Fruit fly (Drosophila melanogaster) whole organism, embryonic: ENCODE data around the gene Src64B.

ENCODE experiments used
- BtbVII ChIP-seq: fragments of 200-800 bp; sonication (Bioruptor generic); optimal IDR thresholded peaks from 3 replicates; lab custom pipeline; 2017; ENCODE audit warnings: missing biosample characterization, mild to moderate bottlenecking, missing genetic modification characterization
- CG11085 ChIP-seq: fragments of 200-800 bp; sonication (Bioruptor generic); IDR thresholded peaks from 2 replicates; pipeline ENCODE4 v1.3.6; 2022; ENCODE audit warnings: missing biosample characterization, missing genetic modification characterization
- CG12744 ChIP-seq: fragments of 200-800 bp; sonication (Bioruptor generic); optimal IDR thresholded peaks from 2 replicates; lab custom pipeline; 2016; ENCODE audit warnings: missing biosample characterization, missing genetic modification characterization
- CG15011 ChIP-seq: fragments of 200-800 bp; sonication (Bioruptor generic); optimal IDR thresholded peaks from 3 replicates; lab custom pipeline; 2018; ENCODE audit warnings: missing biosample characterization, mild to moderate bottlenecking, missing genetic modification characterization
- CG2129 ChIP-seq: fragments of 200-800 bp; sonication (Bioruptor generic); IDR thresholded peaks from 2 replicates; pipeline ENCODE4 v1.3.6; 2022; ENCODE audit warnings: missing biosample characterization, missing genetic modification characterization; ENCODE audit not compliant: partially characterized antibody
- CG2678 ChIP-seq: fragments of 200-800 bp; sonication (Bioruptor generic); optimal IDR thresholded peaks from 3 replicates; lab custom pipeline; 2019; ENCODE audit warnings: missing biosample characterization, mild to moderate bottlenecking, missing genetic modification characterization, moderate library complexity
- CG2712 ChIP-seq: fragments of 200-800 bp; optimal IDR thresholded peaks from 3 replicates; lab custom pipeline; 2019; ENCODE audit warnings: missing biosample characterization, mild to moderate bottlenecking, missing genetic modification characterization, moderate library complexity
- CG30020 ChIP-seq: fragments of 200-800 bp; optimal IDR thresholded peaks from 2 replicates; lab custom pipeline; 2019; ENCODE audit warnings: missing biosample characterization, mild to moderate bottlenecking, missing genetic modification characterization, moderate library complexity
- CG3407 ChIP-seq: fragments of 200-800 bp; sonication (Bioruptor generic); optimal IDR thresholded peaks from 2 replicates; lab custom pipeline; 2018; ENCODE audit warnings: missing biosample characterization, mild to moderate bottlenecking, missing genetic modification characterization
- CG6654 ChIP-seq: fragments of 200-800 bp; sonication (Bioruptor generic); optimal IDR thresholded peaks from 2 replicates; lab custom pipeline; 2017; ENCODE audit warnings: missing biosample characterization, mild to moderate bottlenecking, missing genetic modification characterization
- CG7963 ChIP-seq: fragments of 200-800 bp; sonication (Bioruptor generic); IDR thresholded peaks from 3 replicates; pipeline ENCODE4 v1.3.6; 2022; ENCODE audit warnings: missing biosample characterization, missing genetic modification characterization; ENCODE audit not compliant: partially characterized antibody
- CG8359 ChIP-seq: fragments of 200-800 bp; sonication (Bioruptor generic); optimal IDR thresholded peaks from 2 replicates; lab custom pipeline; 2017; ENCODE audit warnings: missing biosample characterization, mild to moderate bottlenecking, missing genetic modification characterization, borderline replicate concordance
- CG9727 ChIP-seq: fragments of 200-800 bp; sonication (Bioruptor generic); optimal IDR thresholded peaks from 3 replicates; lab custom pipeline; 2017; ENCODE audit warnings: missing biosample characterization, mild to moderate bottlenecking, missing genetic modification characterization
- CG9817 ChIP-seq: fragments of 200-800 bp; sonication (Bioruptor generic); optimal IDR thresholded peaks from 2 replicates; lab custom pipeline; 2018; ENCODE audit warnings: missing biosample characterization, mild to moderate bottlenecking, missing genetic modification characterization, moderate library complexity
- CG9876 ChIP-seq: fragments of 200-800 bp; sonication (Bioruptor generic); optimal IDR thresholded peaks from 2 replicates; lab custom pipeline; 2016; ENCODE audit warnings: missing biosample characterization, missing genetic modification characterization
- Chrac-16 ChIP-seq: fragments of 200-800 bp; sonication (Bioruptor generic); optimal IDR thresholded peaks from 3 replicates; lab custom pipeline; 2016; ENCODE audit warnings: missing biosample characterization, missing genetic modification characterization
- CoRest ChIP-seq: fragments of 200-800 bp; sonication (Bioruptor generic); optimal IDR thresholded peaks from 3 replicates; lab custom pipeline; 2018; ENCODE audit warnings: missing biosample characterization, mild to moderate bottlenecking, missing genetic modification characterization, moderate library complexity
- D ChIP-seq, 2 experiments: fragments of 200-800 bp in 1 of 2; fragments of >200 bp in 1 of 2; sonication (Bioruptor generic) in 1 of 2; optimal IDR thresholded peaks; 2 replicates in 1 of 2; 3 replicates in 1 of 2; lab custom pipeline; 2017; ENCODE audit warnings: mild to moderate bottlenecking in 1 of 2, missing biosample characterization in 1 of 2, missing genetic modification characterization in 1 of 2, missing genetic modification reagents in 1 of 2
- D19B ChIP-seq: fragments of 200-800 bp; sonication (Bioruptor generic); optimal IDR thresholded peaks from 2 replicates; lab custom pipeline; 2017; ENCODE audit warnings: missing biosample characterization, mild to moderate bottlenecking, missing genetic modification characterization
- Dll ChIP-seq: fragments of 200-800 bp; sonication (Bioruptor generic); IDR thresholded peaks from 4 replicates; pipeline ENCODE4 v1.3.6; 2022; ENCODE audit warnings: missing biosample characterization, missing genetic modification characterization; ENCODE audit not compliant: partially characterized antibody
- Ets97D ChIP-seq: fragments of 200-800 bp; sonication (Bioruptor generic); optimal IDR thresholded peaks from 3 replicates; lab custom pipeline; 2016; ENCODE audit warnings: missing biosample characterization, missing genetic modification characterization
- Gsc ChIP-seq: fragments of 200-800 bp; sonication (Bioruptor generic); IDR thresholded peaks from 2 replicates; pipeline ENCODE4 v1.3.6; 2022; ENCODE audit warnings: missing biosample characterization, missing genetic modification characterization
- HLH54F ChIP-seq: fragments of 200-800 bp; sonication (Bioruptor generic); optimal IDR thresholded peaks from 3 replicates; lab custom pipeline; 2016; ENCODE audit warnings: missing biosample characterization, missing genetic modification characterization
- Jarid2 ChIP-seq: fragments of 200-800 bp; sonication (Bioruptor generic); optimal IDR thresholded peaks from 3 replicates; lab custom pipeline; 2017; ENCODE audit warnings: mild to moderate bottlenecking, missing biosample characterization, missing genetic modification reagents, missing genetic modification characterization
- TFAM ChIP-seq: fragments of 200-800 bp; sonication (Bioruptor generic); optimal IDR thresholded peaks from 2 replicates; lab custom pipeline; 2017; ENCODE audit warnings: missing biosample characterization, missing genetic modification characterization, inconsistent platforms
- ab ChIP-seq: fragments of 200-800 bp; sonication (Bioruptor generic); optimal IDR thresholded peaks from 2 replicates; lab custom pipeline; 2016; ENCODE audit warnings: missing biosample characterization, missing genetic modification characterization
- ase ChIP-seq: fragments of 200-800 bp; sonication (Bioruptor generic); IDR thresholded peaks from 3 replicates; pipeline ENCODE4 v1.3.6; 2022; ENCODE audit warnings: missing biosample characterization, missing genetic modification characterization
- bowl ChIP-seq: fragments of 200-800 bp; sonication (Bioruptor generic); IDR thresholded peaks from 2 replicates; pipeline ENCODE4 v1.3.6; 2022; ENCODE audit warnings: missing biosample characterization, missing genetic modification characterization
- cg ChIP-seq: fragments of 200-800 bp; sonication (Bioruptor generic); optimal IDR thresholded peaks from 3 replicates; lab custom pipeline; 2019; ENCODE audit warnings: missing biosample characterization, mild to moderate bottlenecking, missing genetic modification characterization, moderate library complexity
- crp ChIP-seq, 2 experiments: fragments of 200-800 bp; sonication (Bioruptor generic); optimal IDR thresholded peaks; 2 replicates in 1 of 2; 3 replicates in 1 of 2; lab custom pipeline; 2017; ENCODE audit warnings: missing biosample characterization in 2 of 2, missing genetic modification characterization in 2 of 2, mild to moderate bottlenecking in 1 of 2, moderate library complexity in 1 of 2
- disco-r ChIP-seq: fragments of 200-800 bp; sonication (Bioruptor generic); optimal IDR thresholded peaks from 2 replicates; lab custom pipeline; 2016; ENCODE audit warnings: missing biosample characterization, missing genetic modification characterization
- fd64A ChIP-seq: fragments of 200-800 bp; sonication (Bioruptor generic); optimal IDR thresholded peaks from 3 replicates; lab custom pipeline; 2018; ENCODE audit warnings: missing biosample characterization, mild to moderate bottlenecking, missing genetic modification characterization
- gce ChIP-seq: fragments of 200-800 bp; sonication (Bioruptor generic); IDR thresholded peaks from 3 replicates; pipeline ENCODE4 v1.3.6; 2022; ENCODE audit warnings: missing biosample characterization, missing genetic modification characterization
- gsb ChIP-seq: fragments of 200-800 bp; sonication (Bioruptor generic); IDR thresholded peaks from 2 replicates; pipeline ENCODE4 v1.3.6; 2022; ENCODE audit warnings: missing biosample characterization, missing genetic modification characterization
- ham ChIP-seq: fragments of 200-800 bp; sonication (Bioruptor generic); IDR thresholded peaks from 2 replicates; pipeline ENCODE4 v1.3.6; 2022; ENCODE audit warnings: missing biosample characterization, missing genetic modification characterization
- hbn ChIP-seq: fragments of 200-800 bp; sonication (Bioruptor generic); IDR thresholded peaks from 2 replicates; pipeline ENCODE4 v1.3.6; 2022; ENCODE audit warnings: missing biosample characterization, missing genetic modification characterization; ENCODE audit not compliant: partially characterized antibody
- jumu ChIP-seq: fragments of 200-800 bp; sonication (Bioruptor generic); optimal IDR thresholded peaks from 3 replicates; lab custom pipeline; 2016; ENCODE audit warnings: missing biosample characterization, missing genetic modification characterization
- maf-S ChIP-seq: fragments of 200-800 bp; sonication (Bioruptor generic); optimal IDR thresholded peaks from 2 replicates; lab custom pipeline; 2016; ENCODE audit warnings: missing biosample characterization, missing genetic modification characterization
- mam ChIP-seq: fragments of 200-800 bp; sonication (Bioruptor generic); optimal IDR thresholded peaks from 3 replicates; lab custom pipeline; 2016; ENCODE audit warnings: missing biosample characterization, missing genetic modification characterization
- mld ChIP-seq: fragments of 200-800 bp; sonication (Bioruptor generic); IDR thresholded peaks from 3 replicates; pipeline ENCODE4 v1.3.6; 2022; ENCODE audit warnings: missing biosample characterization, missing genetic modification characterization; ENCODE audit not compliant: partially characterized antibody
- nmo ChIP-seq: fragments of 200-800 bp; sonication (Bioruptor generic); optimal IDR thresholded peaks from 2 replicates; lab custom pipeline; 2018; ENCODE audit warnings: missing biosample characterization, mild to moderate bottlenecking, missing genetic modification characterization, moderate library complexity
- pros ChIP-seq: fragments of 200-800 bp; sonication (Bioruptor generic); optimal IDR thresholded peaks from 3 replicates; lab custom pipeline; 2019; ENCODE audit warnings: missing biosample characterization, mild to moderate bottlenecking, missing genetic modification characterization, moderate library complexity
- schlank ChIP-seq: fragments of 200-800 bp; sonication (Bioruptor generic); optimal IDR thresholded peaks from 2 replicates; lab custom pipeline; 2018; ENCODE audit warnings: missing biosample characterization, mild to moderate bottlenecking, missing genetic modification characterization
- seq ChIP-seq: fragments of 200-800 bp; sonication (Bioruptor generic); IDR thresholded peaks from 2 replicates; pipeline ENCODE4 v1.3.6; 2022; ENCODE audit warnings: missing biosample characterization, missing genetic modification characterization
- sim ChIP-seq: fragments of 200-800 bp; sonication (Bioruptor generic); IDR thresholded peaks from 2 replicates; pipeline ENCODE4 v1.3.6; 2022; ENCODE audit warnings: missing biosample characterization, missing genetic modification characterization
- slbo ChIP-seq: fragments of 200-800 bp; sonication (Bioruptor generic); IDR thresholded peaks from 2 replicates; pipeline ENCODE4 v1.3.6; 2022; ENCODE audit warnings: missing biosample characterization, missing genetic modification characterization
- stc ChIP-seq: fragments of 200-800 bp; sonication (Bioruptor generic); IDR thresholded peaks from 2 replicates; pipeline ENCODE4 v1.3.6; 2022; ENCODE audit warnings: missing biosample characterization, missing genetic modification characterization
- tin ChIP-seq: fragments of 200-800 bp; sonication (Bioruptor generic); optimal IDR thresholded peaks from 3 replicates; lab custom pipeline; 2016; ENCODE audit warnings: missing biosample characterization, missing genetic modification characterization
- vfl ChIP-seq: fragments of 200-800 bp; sonication (Bioruptor generic); optimal IDR thresholded peaks from 2 replicates; lab custom pipeline; 2016; ENCODE audit warnings: missing biosample characterization, missing genetic modification characterization
- vnd ChIP-seq: fragments of 200-800 bp; sonication (Bioruptor generic); IDR thresholded peaks from 3 replicates; pipeline ENCODE4 v1.3.6; 2022; ENCODE audit warnings: missing biosample characterization, missing genetic modification characterization; ENCODE audit not compliant: partially characterized antibody

The Src64B gene

dm6 chr3L:4611311-4611710 lies 14.7 kb downstream of the Src64B start (continued):
- TF ChIP-seq CoRest (tag; lab: Kevin White, UChicago) (peak; percentile 54), CG7963 (no peak), CG9817 (tag; lab: Kevin White, UChicago) (no peak), Gsc (GFP tag; lab: Robert Waterston, UW) (peak; percentile 76), Jarid2 (no peak), CG11085 (GFP tag; lab: Robert Waterston, UW) (no peak), stc (GFP tag; lab: Robert Waterston, UW) (peak; percentile 79), CG6654 (GFP tag; lab: Kevin White, UChicago) (peak; percentile 54), CG2129 (GFP tag; lab: Robert Waterston, UW) (no peak), pros (GFP tag; lab: Kevin White, UChicago) (no peak), bowl (GFP tag; lab: Robert Waterston, UW) (0 out of 2 replicates have a peak, but pooled peaks have one; percentile 57), TFAM (GFP tag; lab: Kevin White, UChicago) (peak; percentile 58), fd64A (GFP tag; lab: Kevin White, UChicago) (peak; percentile 62), hbn (no peak), mam (GFP tag; lab: Kevin White, UChicago) (peak; percentile 40), mld (GFP tag; lab: Robert Waterston, UW) (no peak), Chrac-16 (GFP tag; lab: Kevin White, UChicago) (peak; percentile 59), CG2712 (tag; lab: Kevin White, UChicago) (peak; percentile 91), CG2678 (tag; lab: Kevin White, UChicago) (peak; percentile 75), cg (GFP tag; lab: Kevin White, UChicago) (no peak), ham (GFP tag; lab: Robert Waterston, UW) (no peak), D (optimal IDR thresholded peaks at IDR 0.05; lab: Kevin White, UChicago) (no peak), D (GFP tag; optimal IDR thresholded peaks at IDR 0.05; lab: Kevin White, UChicago) (peak; percentile 82), D19B (GFP tag; lab: Kevin White, UChicago) (no peak), seq (peak; percentile 63), CG15011 (no peak), CG3407 (GFP tag; lab: Kevin White, UChicago) (peak; percentile 73), gsb (GFP tag; lab: Robert Waterston, UW) (no peak), CG12744 (peak; percentile 30), sim (peak; percentile 84), ase (GFP tag; lab: Robert Waterston, UW) (peak; percentile 76), vfl (GFP tag; lab: Kevin White, UChicago) (no peak), BtbVII (GFP tag; lab: Kevin White, UChicago) (peak; percentile 13), Dll (GFP tag; lab: Robert Waterston, UW) (no peak), vnd (no peak), nmo (GFP tag; lab: Kevin White, UChicago) (peak; percentile 77), CG9727 (GFP tag; lab: Kevin White, UChicago) (peak; percentile 73), maf-S (GFP tag; lab: Kevin White, UChicago) (no peak), crp (GFP tag; optimal IDR thresholded peaks at IDR 0.05; lab: Kevin White, UChicago) (peak in 1 of 2 experiments; percentile 10), gce (GFP tag; lab: Robert Waterston, UW) (peak; percentile 86; the same call in 2 of the 3 replicates), CG9876 (GFP tag; lab: Kevin White, UChicago) (no peak), CG8359 (GFP tag; lab: Kevin White, UChicago) (peak; percentile 47), schlank (tag; lab: Kevin White, UChicago) (no peak), HLH54F (GFP tag; lab: Kevin White, UChicago) (no peak), Ets97D (GFP tag; lab: Kevin White, UChicago) (peak; percentile 27), CG30020 (tag; lab: Kevin White, UChicago) (no peak), jumu (peak; percentile 58), slbo (GFP tag; lab: Robert Waterston, UW) (peak; percentile 40; the same call in 1 of the 2 replicates), disco-r (GFP tag; lab: Kevin White, UChicago) (peak; percentile 40), ab (GFP tag; lab: Kevin White, UChicago) (no peak), tin (GFP tag; lab: Kevin White, UChicago) (peak; percentile 70)
